Worm (Caenorhabditis elegans) whole organism, L4/young adult: ENCODE data around the gene F16B4.2.

Experiments used
- W03F9.2 ChIP-seq: fragments of 150-350 bp; optimal IDR thresholded peaks from 2 replicates; lab custom pipeline; 2014; ENCODE audit warnings: missing biosample characterization, missing genetic modification characterization
- dao-5 ChIP-seq: sonication (generic microtip); optimal IDR thresholded peaks from 2 replicates; lab custom pipeline; 2016; ENCODE audit warnings: missing genotype, missing genetic modification characterization, moderate library complexity, missing compliant biosample characterization
- him-1 ChIP-seq: sonication (generic microtip); optimal IDR thresholded peaks from 2 replicates; lab custom pipeline; 2016; ENCODE audit warnings: missing genotype, missing genetic modification reagents, missing genetic modification characterization, missing compliant biosample characterization

Gene F16B4.2

DNA sequence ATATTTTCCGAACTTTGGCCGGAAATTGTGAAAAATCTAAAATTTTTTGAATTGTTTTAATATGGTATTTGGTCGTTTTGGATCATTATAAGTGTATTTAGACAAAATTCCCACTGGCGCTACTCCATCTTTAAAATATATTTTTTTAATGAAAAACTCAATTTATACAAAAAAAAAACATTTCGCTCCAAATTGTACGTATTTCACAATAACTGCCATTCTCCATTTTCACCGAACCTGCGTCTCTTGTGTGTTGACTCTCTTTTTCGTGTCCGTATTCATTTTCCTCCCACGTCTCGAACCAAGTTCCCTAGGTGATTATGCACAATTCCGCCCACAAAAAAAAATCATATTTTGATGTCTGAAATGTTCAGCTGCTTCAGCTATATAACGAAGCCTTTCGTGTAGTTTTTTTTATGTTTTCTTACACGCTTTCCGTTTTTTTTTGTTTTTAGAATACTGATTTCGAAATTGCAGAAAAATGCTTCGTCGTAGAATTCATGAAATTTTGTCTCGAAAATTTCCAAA, at the start of gene F16B4.2:
TSS of gene F16B4.2 (plus strand) at position 478 of the 528 bp plus-strand sequence.
- TF ChIP-seq W03F9.2 (tag; lab: Kevin White, UChicago) (no peak), dao-5 (tag; lab: Kevin White, UChicago) (no peak), him-1 (tag; lab: Kevin White, UChicago) (no peak)

DNA sequence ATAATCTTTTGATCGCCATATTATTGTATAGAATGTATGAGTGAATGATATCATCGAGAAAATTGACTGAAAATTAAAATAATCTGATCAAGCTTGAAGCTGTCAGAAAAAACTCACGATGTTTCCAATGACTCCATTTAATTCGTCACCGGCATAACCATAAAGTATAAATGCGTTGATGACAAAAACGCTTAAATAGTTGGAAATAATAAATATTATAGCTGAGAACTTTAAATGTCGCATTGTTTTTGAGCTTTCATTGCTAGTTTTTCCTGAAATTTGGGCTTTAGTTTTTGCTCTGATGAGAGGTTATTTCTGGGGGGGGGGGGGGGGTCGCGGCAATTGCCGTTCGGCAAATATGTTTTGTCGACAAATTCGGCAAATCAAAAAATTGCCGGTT, 49.7 kb upstream of the F16B4.2 start:
- TF ChIP-seq dao-5 (tag; lab: Kevin White, UChicago) (no peak), him-1 (tag; lab: Kevin White, UChicago) (no peak), W03F9.2 (tag; lab: Kevin White, UChicago) (no peak)

DNA sequence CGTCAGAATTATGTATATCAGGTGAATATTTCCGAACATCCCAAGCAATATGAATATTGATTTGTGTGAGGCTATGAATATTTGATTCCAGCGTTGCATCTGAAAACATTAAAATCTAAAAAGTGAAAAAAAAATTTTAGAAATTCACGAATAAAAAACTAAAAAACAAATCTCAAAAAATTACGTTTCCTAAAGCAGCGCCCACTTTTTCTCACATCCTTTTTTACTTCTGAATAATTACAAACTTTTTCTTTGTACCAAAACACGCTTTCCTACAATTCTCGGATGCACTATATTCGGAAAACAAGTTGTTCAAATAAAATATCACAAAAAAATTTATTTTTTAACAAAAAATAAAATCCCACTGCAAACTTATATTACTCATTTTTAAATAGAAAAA, 47.8 kb upstream of the F16B4.2 start, which contains the start of gene srsx-8:
TSS of gene srsx-8 (minus strand) at position 101 of the 400 bp plus-strand sequence.
- TF ChIP-seq him-1 (tag; lab: Kevin White, UChicago) (no peak), W03F9.2 (tag; lab: Kevin White, UChicago) (no peak), dao-5 (tag; lab: Kevin White, UChicago) (no peak)

DNA sequence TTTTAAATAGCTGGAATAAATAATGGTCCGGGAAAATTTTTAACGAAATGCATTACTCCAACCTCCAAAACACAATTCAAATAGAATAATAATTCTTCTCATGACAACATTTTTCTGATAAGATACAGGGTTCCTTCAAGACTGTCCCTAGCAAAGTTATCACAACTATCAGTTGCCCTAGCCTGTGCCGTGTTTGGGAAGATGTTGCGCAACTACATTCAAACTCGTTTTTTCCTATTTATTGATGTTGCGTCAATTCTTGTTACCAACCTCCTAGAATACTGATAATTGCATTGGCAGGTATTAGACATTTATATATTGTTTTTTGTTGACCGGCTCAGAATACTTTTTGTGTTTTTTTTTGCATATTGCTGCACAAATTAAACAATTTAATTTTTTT, 45.8 kb upstream of the F16B4.2 start:
- TF ChIP-seq W03F9.2 (tag; lab: Kevin White, UChicago) (no peak), him-1 (tag; lab: Kevin White, UChicago) (no peak), dao-5 (tag; lab: Kevin White, UChicago) (no peak)

DNA sequence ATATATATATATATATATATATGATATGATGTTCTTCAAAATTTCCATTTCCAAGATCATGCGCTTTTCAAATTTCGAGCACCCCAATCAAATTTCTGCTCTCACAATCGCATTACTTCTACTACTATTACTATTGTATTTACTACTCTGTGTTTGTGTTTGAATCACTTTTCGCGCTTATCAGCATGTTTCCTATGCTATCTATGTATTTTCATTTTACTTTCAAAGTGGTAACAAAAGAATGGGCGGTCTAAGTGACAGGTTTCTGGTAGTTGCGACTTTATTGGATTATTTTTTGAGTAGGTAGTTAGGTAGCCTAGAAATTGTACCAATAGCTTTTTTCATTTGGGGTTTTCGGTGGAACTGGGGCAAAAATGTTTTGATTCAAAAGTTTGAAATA, 42.7 kb upstream of the F16B4.2 start:
- TF ChIP-seq him-1 (tag; lab: Kevin White, UChicago) (no peak), W03F9.2 (tag; lab: Kevin White, UChicago) (no peak), dao-5 (tag; lab: Kevin White, UChicago) (no peak)

DNA sequence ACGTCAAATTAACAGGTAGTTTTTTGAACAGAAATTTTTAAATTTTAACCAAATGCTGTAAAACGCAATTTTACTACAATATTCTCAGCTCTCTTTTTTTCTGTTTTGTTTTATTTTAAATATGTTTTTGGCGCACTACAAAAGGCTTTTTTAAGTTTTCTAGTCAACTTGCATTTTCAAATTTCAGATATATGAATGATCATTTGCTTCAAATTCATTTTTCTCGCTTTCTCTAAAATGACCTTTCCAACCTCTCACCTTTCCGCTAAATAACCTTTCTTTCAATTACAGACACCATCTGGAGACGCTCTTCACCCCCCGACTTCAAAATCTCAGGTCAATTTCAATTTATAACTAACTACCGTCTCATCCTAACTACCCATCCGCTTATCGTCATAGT, 34.1 kb upstream of the F16B4.2 start, which contains the start of gene cdc-25.2:
TSS of gene cdc-25.2 (plus strand) at position 301 of the 400 bp plus-strand sequence.
- no peak for TF ChIP-seq him-1 (tag; lab: Kevin White, UChicago)
- no peak for TF ChIP-seq W03F9.2 (tag; lab: Kevin White, UChicago)
- no peak for TF ChIP-seq dao-5 (tag; lab: Kevin White, UChicago)

DNA sequence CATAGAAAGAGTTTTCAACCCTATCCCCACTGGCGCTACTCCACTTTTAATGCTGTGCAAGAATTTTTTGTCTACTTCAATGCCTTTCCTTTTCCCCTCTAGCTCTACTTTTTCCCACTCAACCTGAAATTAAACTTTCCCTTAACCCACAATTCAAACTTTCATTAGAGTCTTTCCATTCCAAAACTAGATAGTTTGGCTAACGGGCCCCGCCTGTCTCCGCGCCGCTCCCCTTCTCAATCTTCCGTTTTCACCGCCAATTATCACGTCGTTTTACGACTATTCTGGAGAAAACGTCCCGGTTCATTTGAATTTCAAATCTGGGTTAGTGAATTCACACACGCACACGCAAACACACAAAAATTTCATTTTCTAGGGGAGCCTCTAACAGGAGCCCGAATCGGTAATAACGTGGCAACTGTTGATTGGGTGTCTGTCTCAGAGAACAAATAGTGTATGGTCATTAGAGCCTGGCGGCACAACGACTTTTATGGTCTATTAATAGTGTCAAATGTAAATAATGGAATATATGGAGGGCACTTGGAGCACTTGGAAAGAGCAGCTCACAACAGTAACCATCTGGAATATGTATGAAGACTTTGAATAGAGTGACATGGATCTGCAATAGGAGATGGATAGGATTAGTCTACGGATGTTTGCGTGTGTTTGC, 31.0 kb upstream of the F16B4.2 start:
- TF ChIP-seq W03F9.2 (tag; lab: Kevin White, UChicago) (no peak), him-1 (tag; lab: Kevin White, UChicago) (no peak), dao-5 (tag; lab: Kevin White, UChicago) (no peak)

DNA sequence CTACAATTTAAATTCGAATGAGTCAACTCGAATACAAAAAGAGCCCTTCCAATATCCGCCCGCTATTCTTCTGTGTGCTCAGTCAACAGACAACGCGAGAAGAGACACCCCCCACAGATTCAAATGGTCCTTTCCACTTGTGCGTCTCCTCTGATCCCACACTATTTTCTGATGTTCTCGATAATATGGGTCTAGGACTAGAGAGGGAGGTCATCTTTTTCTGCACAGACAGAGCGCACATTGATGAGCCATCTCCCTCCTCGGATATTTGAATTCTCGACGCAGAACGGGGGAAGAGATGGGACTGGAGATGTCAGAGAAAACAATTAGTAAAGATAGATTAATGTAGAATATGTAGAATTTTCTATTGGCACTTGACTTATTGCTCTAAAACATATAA, 30.2 kb upstream of the F16B4.2 start:
- no peak for TF ChIP-seq him-1 (tag; lab: Kevin White, UChicago)
- TF ChIP-seq W03F9.2 (tag; lab: Kevin White, UChicago), result no peak
- TF ChIP-seq dao-5 (tag; lab: Kevin White, UChicago), result no peak

DNA sequence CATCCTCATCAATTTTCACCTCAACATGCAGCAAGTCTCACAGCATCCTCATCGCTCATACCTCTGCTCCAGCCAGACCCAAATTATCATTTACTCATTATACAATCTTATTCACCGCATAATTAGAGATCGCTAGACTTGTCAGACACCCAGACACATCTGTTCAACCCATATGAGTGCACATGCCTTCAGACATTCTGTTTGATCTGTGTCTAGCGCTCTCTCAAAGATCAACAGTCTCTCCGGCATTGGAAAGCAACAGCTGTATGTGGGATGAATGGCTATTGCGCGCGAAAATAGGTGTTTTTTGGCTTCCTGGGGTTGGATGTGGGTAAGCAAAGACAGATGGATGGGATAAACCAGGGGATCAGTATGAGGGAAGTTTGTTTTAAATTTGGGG, 28.3 kb upstream of the F16B4.2 start:
- no peak for TF ChIP-seq him-1 (tag; lab: Kevin White, UChicago)
- TF ChIP-seq dao-5 (tag; lab: Kevin White, UChicago), result no peak
- no peak for TF ChIP-seq W03F9.2 (tag; lab: Kevin White, UChicago)

DNA sequence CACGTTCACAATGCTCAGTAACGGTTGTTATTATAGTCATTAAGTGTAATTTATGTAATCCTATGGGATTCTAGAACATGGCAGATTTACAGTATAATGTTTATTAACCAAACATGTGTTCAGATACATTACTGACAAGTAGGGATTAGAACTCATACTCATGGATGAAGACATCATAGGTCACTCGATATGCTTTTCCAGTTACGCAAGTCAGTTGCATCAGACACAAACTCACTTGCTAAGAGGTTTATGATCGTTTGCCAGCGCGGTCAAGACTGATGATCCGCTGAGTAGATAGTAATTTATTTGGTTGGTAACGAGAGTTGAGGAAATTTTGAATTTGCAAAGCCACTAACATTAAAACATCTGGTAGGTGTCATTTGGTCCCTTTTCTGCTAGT, 26.2 kb upstream of the F16B4.2 start:
- TF ChIP-seq W03F9.2 (tag; lab: Kevin White, UChicago) (no peak), dao-5 (tag; lab: Kevin White, UChicago) (no peak), him-1 (tag; lab: Kevin White, UChicago) (no peak)

DNA sequence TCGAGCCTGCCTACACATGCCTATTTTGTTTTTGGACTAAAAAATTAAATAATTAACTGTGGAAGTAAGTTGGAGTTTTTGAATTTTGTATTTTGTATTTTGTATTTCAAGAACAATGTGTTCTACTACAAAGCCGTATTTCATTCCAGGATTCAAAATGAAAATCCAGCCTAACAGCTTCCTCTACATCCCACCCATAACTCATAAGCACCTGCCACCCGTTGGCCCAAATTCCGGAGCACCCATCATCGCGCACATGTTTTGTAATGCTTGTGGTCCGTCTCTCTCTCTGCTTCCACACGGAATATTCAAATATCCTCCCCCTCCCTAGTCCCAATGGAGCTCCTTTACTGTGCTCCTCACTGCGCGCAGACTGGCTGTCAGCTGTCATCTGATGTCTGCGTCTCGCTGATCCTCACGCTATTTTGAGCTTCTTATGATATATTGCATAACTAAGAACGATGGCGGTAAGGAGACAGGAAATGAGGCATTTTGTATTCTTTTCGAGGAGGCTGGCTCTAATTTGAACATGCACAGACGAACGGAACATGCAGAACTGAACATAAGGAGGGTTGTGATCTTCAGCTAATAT, 25.2 kb upstream of the F16B4.2 start:
- no peak for TF ChIP-seq dao-5 (tag; lab: Kevin White, UChicago)
- no peak for TF ChIP-seq W03F9.2 (tag; lab: Kevin White, UChicago)
- TF ChIP-seq him-1 (tag; lab: Kevin White, UChicago), result no peak

DNA sequence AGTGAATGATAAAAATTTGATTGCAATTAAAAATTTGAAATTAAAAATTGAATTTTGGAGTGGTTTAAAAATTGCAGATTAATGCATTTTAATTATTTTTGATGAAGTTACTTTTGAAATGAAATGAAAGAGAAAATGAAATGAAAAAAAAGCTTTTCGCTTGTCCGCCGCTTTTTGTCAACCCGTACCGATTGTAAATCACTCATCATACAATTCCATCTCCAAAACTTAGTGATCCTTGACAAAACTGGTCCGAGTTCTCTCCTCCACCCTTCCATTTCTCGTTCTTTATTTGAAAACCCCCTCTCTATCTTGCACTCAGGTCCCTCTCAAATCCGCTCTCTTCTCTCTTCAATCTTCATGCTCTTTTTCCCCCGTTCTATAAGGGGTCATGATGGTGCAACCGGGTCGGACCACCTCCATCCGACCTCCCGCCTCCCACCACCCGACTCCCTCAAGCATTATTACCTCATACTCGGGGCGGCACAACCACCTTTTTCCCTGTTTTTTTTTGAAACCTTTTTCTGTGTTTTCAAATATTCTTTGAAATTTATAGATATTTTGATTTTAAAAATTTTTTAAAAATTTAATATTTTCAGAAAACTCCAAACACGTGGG, 23.6 kb upstream of the F16B4.2 start:
- TF ChIP-seq dao-5 (tag; lab: Kevin White, UChicago), result no peak
- TF ChIP-seq W03F9.2 (tag; lab: Kevin White, UChicago), result no peak
- no peak for TF ChIP-seq him-1 (tag; lab: Kevin White, UChicago)

DNA sequence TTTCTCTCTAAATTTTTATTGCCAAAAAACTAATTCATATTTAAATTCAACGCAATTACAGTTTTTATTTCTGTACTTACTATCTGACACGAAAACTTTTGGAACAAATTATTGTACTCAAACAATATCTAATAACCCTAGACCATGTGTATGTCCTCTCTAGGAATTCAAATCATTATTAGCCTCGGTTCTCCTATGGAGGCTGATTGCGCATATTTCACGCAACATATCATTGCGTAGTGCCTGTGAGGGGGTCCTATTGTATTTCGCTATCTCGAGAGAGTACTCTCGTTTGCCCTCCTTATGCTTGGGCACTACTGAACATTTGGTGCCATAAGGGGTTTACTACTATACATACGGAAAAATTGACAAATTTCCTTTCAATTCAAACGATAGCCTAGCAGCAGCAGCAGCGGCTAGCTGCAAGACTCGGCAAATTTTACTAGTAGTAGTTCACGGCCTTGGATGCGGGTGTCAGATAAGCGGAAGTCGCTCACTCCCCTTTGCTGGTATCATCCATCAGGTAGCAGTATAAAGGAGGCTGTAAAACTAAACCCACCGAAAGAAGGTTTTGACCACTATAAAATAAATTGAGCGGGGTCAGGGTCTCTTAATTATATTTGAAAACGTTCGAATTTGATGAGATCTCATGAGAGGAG, 22.1 kb upstream of the F16B4.2 start:
- TF ChIP-seq W03F9.2 (tag; lab: Kevin White, UChicago) (no peak), him-1 (tag; lab: Kevin White, UChicago) (no peak), dao-5 (tag; lab: Kevin White, UChicago) (no peak)
